Worm (Caenorhabditis elegans): ENCODE results near the gene ZK896.1.

- TF ChIP-seq ceh-9 (tag; optimal IDR thresholded peaks at IDR 0.05) (no peak), fkh-10 (GFP tag; optimal IDR thresholded peaks at IDR 0.05) (no peak)
Measured at ce11 chrIV:12924332-12924731, 49.2 kb upstream of the ZK896.1 start, which contains the start of gene srlf-4.
